Fruit fly (Drosophila melanogaster) whole organism, prepupa: ENCODE data around the gene Tssk.

Experiments
- CG10631 ChIP-seq: fragments of 200-800 bp; sonication (Bioruptor generic); optimal IDR thresholded peaks from 2 replicates; lab custom pipeline; 2016; ENCODE audit warnings: missing biosample characterization, missing genetic modification characterization
- CG10669 ChIP-seq: fragments of 200-800 bp; sonication (Bioruptor generic); optimal IDR thresholded peaks from 3 replicates; lab custom pipeline; 2018; ENCODE audit warnings: missing biosample characterization, mild to moderate bottlenecking, missing genetic modification characterization, moderate library complexity
- CG11294 ChIP-seq: fragments of 200-800 bp; sonication (Bioruptor generic); IDR thresholded peaks from 2 replicates; pipeline ENCODE4 v1.3.6; 2022; ENCODE audit warnings: missing biosample characterization, missing genetic modification characterization
- CG11902 ChIP-seq: fragments of 200-800 bp; sonication (Bioruptor generic); optimal IDR thresholded peaks from 3 replicates; lab custom pipeline; 2016; ENCODE audit warnings: missing biosample characterization, missing genetic modification characterization
- CG1621 ChIP-seq: fragments of 200-800 bp; sonication (Bioruptor generic); optimal IDR thresholded peaks from 3 replicates; lab custom pipeline; 2018; ENCODE audit warnings: missing biosample characterization, mild to moderate bottlenecking, missing genetic modification characterization
- CG16779 ChIP-seq: fragments of 200-800 bp; sonication (Bioruptor generic); optimal IDR thresholded peaks from 3 replicates; lab custom pipeline; 2017; ENCODE audit warnings: missing biosample characterization, mild to moderate bottlenecking, missing genetic modification characterization
- CG31627 ChIP-seq: fragments of 200-800 bp; sonication (Bioruptor generic); optimal IDR thresholded peaks from 3 replicates; lab custom pipeline; 2016; ENCODE audit warnings: missing biosample characterization, missing genetic modification characterization
- CG3919 ChIP-seq: fragments of 200-800 bp; sonication (Bioruptor generic); optimal IDR thresholded peaks from 3 replicates; lab custom pipeline; 2016; ENCODE audit warnings: missing biosample characterization, missing genetic modification characterization
- CG4318 ChIP-seq: fragments of 200-800 bp; sonication (Bioruptor generic); optimal IDR thresholded peaks from 3 replicates; lab custom pipeline; 2017; ENCODE audit warnings: missing biosample characterization, mild to moderate bottlenecking, missing genetic modification characterization
- CG6276 ChIP-seq: fragments of 200-800 bp; sonication (Bioruptor generic); optimal IDR thresholded peaks from 2 replicates; lab custom pipeline; 2017; ENCODE audit warnings: missing biosample characterization, mild to moderate bottlenecking, missing genetic modification characterization
- CG6792 ChIP-seq: fragments of 200-800 bp; sonication (Bioruptor generic); optimal IDR thresholded peaks from 3 replicates; lab custom pipeline; 2016; ENCODE audit warnings: missing biosample characterization, missing genetic modification characterization
- CG6808 ChIP-seq: fragments of 200-800 bp; sonication (Bioruptor generic); optimal IDR thresholded peaks from 3 replicates; lab custom pipeline; 2017; ENCODE audit warnings: missing biosample characterization, missing genetic modification characterization, mild to moderate bottlenecking, moderate library complexity, missing genetic modification reagents
- CG7368 ChIP-seq: fragments of 200-800 bp; sonication (Bioruptor generic); optimal IDR thresholded peaks from 3 replicates; lab custom pipeline; 2016; ENCODE audit warnings: missing biosample characterization, missing genetic modification characterization
- CG8119 ChIP-seq: fragments of 200-800 bp; sonication (Bioruptor generic); IDR thresholded peaks from 3 replicates; pipeline ENCODE4 v1.3.6; 2022; ENCODE audit warnings: missing biosample characterization, missing genetic modification characterization
- CG8632 ChIP-seq: fragments of 200-800 bp; sonication (Bioruptor generic); optimal IDR thresholded peaks from 3 replicates; lab custom pipeline; 2016; ENCODE audit warnings: missing biosample characterization, missing genetic modification characterization
- CG9139 ChIP-seq: fragments of 200-800 bp; sonication (Bioruptor generic); optimal IDR thresholded peaks from 3 replicates; lab custom pipeline; 2017; ENCODE audit warnings: missing biosample characterization, mild to moderate bottlenecking, missing genetic modification characterization
- Eip75B ChIP-seq: fragments of 200-800 bp; sonication (Bioruptor generic); optimal IDR thresholded peaks from 3 replicates; lab custom pipeline; 2016; ENCODE audit warnings: missing biosample characterization, missing genetic modification characterization
- Ets21C ChIP-seq: fragments of 200-800 bp; sonication (Bioruptor generic); optimal IDR thresholded peaks from 3 replicates; lab custom pipeline; 2016; ENCODE audit warnings: missing biosample characterization, missing genetic modification characterization
- Ets96B ChIP-seq: fragments of 200-800 bp; optimal IDR thresholded peaks from 2 replicates; lab custom pipeline; 2019; ENCODE audit warnings: missing biosample characterization, mild to moderate bottlenecking, missing genetic modification characterization, moderate library complexity
- Hr38 ChIP-seq: sonication (Bioruptor generic); optimal IDR thresholded peaks from 2 replicates; lab custom pipeline; 2016; ENCODE audit warnings: missing biosample characterization, missing genetic modification characterization
- Hr39 ChIP-seq: fragments of 200-800 bp; sonication (Bioruptor generic); optimal IDR thresholded peaks from 2 replicates; lab custom pipeline; 2016; ENCODE audit warnings: missing biosample characterization, missing genetic modification characterization
- Hr4 ChIP-seq: fragments of 200-800 bp; sonication (Bioruptor generic); optimal IDR thresholded peaks from 3 replicates; lab custom pipeline; 2016; ENCODE audit warnings: missing biosample characterization, missing genetic modification characterization
- Lpt ChIP-seq: fragments of 200-800 bp; sonication (Bioruptor generic); optimal IDR thresholded peaks from 3 replicates; lab custom pipeline; 2016; ENCODE audit warnings: missing biosample characterization, missing genetic modification characterization
- Met ChIP-seq: fragments of 200-800 bp; sonication (Bioruptor generic); optimal IDR thresholded peaks from 3 replicates; lab custom pipeline; 2016; ENCODE audit warnings: missing biosample characterization, missing genetic modification characterization
- Smox ChIP-seq: fragments of 200-800 bp; sonication (Bioruptor generic); optimal IDR thresholded peaks from 3 replicates; lab custom pipeline; 2016; ENCODE audit warnings: missing biosample characterization, missing genetic modification characterization
- Sox14 ChIP-seq: fragments of 200-800 bp; sonication (Bioruptor generic); optimal IDR thresholded peaks from 3 replicates; lab custom pipeline; 2016; ENCODE audit warnings: missing biosample characterization, missing genetic modification characterization
- Sox15 ChIP-seq: fragments of 200-800 bp; sonication (Bioruptor generic); optimal IDR thresholded peaks from 3 replicates; lab custom pipeline; 2016; ENCODE audit warnings: missing biosample characterization, missing genetic modification characterization
- achi ChIP-seq: fragments of 200-800 bp; sonication (Bioruptor generic); optimal IDR thresholded peaks from 3 replicates; lab custom pipeline; 2016; ENCODE audit warnings: missing biosample characterization, missing genetic modification characterization
- acj6 ChIP-seq: fragments of 200-800 bp; sonication (Bioruptor generic); optimal IDR thresholded peaks from 3 replicates; lab custom pipeline; 2016; ENCODE audit warnings: missing biosample characterization, missing genetic modification characterization
- dac ChIP-seq: fragments of 200-800 bp; sonication (Bioruptor generic); optimal IDR thresholded peaks from 2 replicates; lab custom pipeline; 2017; ENCODE audit warnings: missing biosample characterization, mild to moderate bottlenecking, missing genetic modification characterization
- esn ChIP-seq: fragments of 200-800 bp; sonication (Bioruptor generic); optimal IDR thresholded peaks from 2 replicates; lab custom pipeline; 2016; ENCODE audit warnings: missing biosample characterization, mild to moderate bottlenecking, missing genetic modification characterization, moderate library complexity
- fd59A ChIP-seq: fragments of 200-800 bp; sonication (Bioruptor generic); optimal IDR thresholded peaks from 2 replicates; lab custom pipeline; 2017; ENCODE audit warnings: missing biosample characterization, mild to moderate bottlenecking, missing genetic modification characterization, missing genetic modification reagents
- fd85E ChIP-seq: fragments of 200-800 bp; sonication (Bioruptor generic); optimal IDR thresholded peaks from 3 replicates; lab custom pipeline; 2016; ENCODE audit warnings: missing biosample characterization, missing genetic modification characterization
- fkh ChIP-seq: fragments of 200-800 bp; sonication (Bioruptor generic); optimal IDR thresholded peaks from 3 replicates; lab custom pipeline; 2017; ENCODE audit warnings: missing biosample characterization, mild to moderate bottlenecking, missing genetic modification characterization, moderate library complexity
- salr ChIP-seq, 2 experiments: fragments of 200-800 bp; sonication (Bioruptor generic); optimal IDR thresholded peaks; 3 replicates each; lab custom pipeline; 2016 to 2018; ENCODE audit warnings: missing biosample characterization in 2 of 2, missing genetic modification characterization in 2 of 2, mild to moderate bottlenecking in 1 of 2

The Tssk gene

dm6 chr3R:18598391-18598790 lies at the start of gene Tssk:
Gene Tssk, plus strand, starts transcription at chr3R:18598691.
- no peak for TF ChIP-seq CG9139 (GFP tag; lab: Kevin White, UChicago)
- no peak for TF ChIP-seq fkh
- TF ChIP-seq CG8119, result no peak
- TF ChIP-seq Hr4 (GFP tag; lab: Kevin White, UChicago), result no peak
- TF ChIP-seq CG4318 (GFP tag; lab: Kevin White, UChicago), result no peak
- TF ChIP-seq Sox14 (GFP tag; lab: Kevin White, UChicago), result no peak
- no peak for TF ChIP-seq CG6808 (GFP tag; lab: Kevin White, UChicago)
- no peak for TF ChIP-seq fd85E (GFP tag; lab: Kevin White, UChicago)
- no peak for TF ChIP-seq Ets96B (tag; lab: Kevin White, UChicago)
- TF ChIP-seq Sox15 (GFP tag; lab: Kevin White, UChicago), result no peak
- TF ChIP-seq CG11294 (GFP tag; lab: Robert Waterston, UW), result no peak
- TF ChIP-seq CG7368 (GFP tag; lab: Kevin White, UChicago), result no peak

dm6 chr3R:18548787-18549186 lies 49.7 kb upstream of the Tssk start:
- TF ChIP-seq fkh (no peak), dac (no peak), CG6792 (GFP tag; lab: Kevin White, UChicago) (no peak), Hr38 (GFP tag; lab: Kevin White, UChicago) (no peak), CG6276 (GFP tag; lab: Kevin White, UChicago) (no peak), Met (no peak), Hr39 (GFP tag; lab: Kevin White, UChicago) (no peak), CG1621 (tag; lab: Kevin White, UChicago) (no peak), Ets96B (tag; lab: Kevin White, UChicago) (no peak), CG16779 (tag; lab: Kevin White, UChicago) (no peak), CG10631 (GFP tag; lab: Kevin White, UChicago) (no peak), Sox14 (GFP tag; lab: Kevin White, UChicago) (no peak), CG8632 (GFP tag; lab: Kevin White, UChicago) (no peak), CG7368 (GFP tag; lab: Kevin White, UChicago) (no peak)
- TF ChIP-seq, all 60 proteins: peak for 0

dm6 chr3R:18559569-18559968 lies 38.9 kb upstream of the Tssk start, which contains the start of gene CG7691:
Gene CG7691, plus strand, starts transcription at chr3R:18559869.
- no peak for TF ChIP-seq CG8119
- TF ChIP-seq CG6276 (GFP tag; lab: Kevin White, UChicago), result no peak
- TF ChIP-seq acj6 (GFP tag; lab: Kevin White, UChicago), result no peak
- no peak for TF ChIP-seq achi (GFP tag; lab: Kevin White, UChicago)
- TF ChIP-seq CG31627 (GFP tag; lab: Kevin White, UChicago), result no peak
- no peak for TF ChIP-seq esn (GFP tag; lab: Kevin White, UChicago)
- no peak for TF ChIP-seq CG16779 (tag; lab: Kevin White, UChicago)
- TF ChIP-seq salr (GFP tag; optimal IDR thresholded peaks at IDR 0.05; lab: Kevin White, UChicago), result no peak
- no peak for TF ChIP-seq CG10669
- no peak for TF ChIP-seq Smox
- no peak for TF ChIP-seq fd59A (GFP tag; lab: Kevin White, UChicago)
- TF ChIP-seq Ets21C (GFP tag; lab: Kevin White, UChicago), result no peak
- no peak for TF ChIP-seq Lpt (GFP tag; lab: Kevin White, UChicago)
- no peak for TF ChIP-seq CG11902 (GFP tag; lab: Kevin White, UChicago)
- no peak for TF ChIP-seq CG3919 (GFP tag; lab: Kevin White, UChicago)
- TF ChIP-seq Sox14 (GFP tag; lab: Kevin White, UChicago), result no peak

dm6 chr3R:18565073-18565472 lies 33.4 kb upstream of the Tssk start, which contains the start of the genes CG43210 and hemo:
Gene CG43210, minus strand, starts transcription at chr3R:18565173.
Gene hemo, minus strand, starts transcription at chr3R:18565173.
- TF ChIP-seq Eip75B, result no peak
- TF ChIP-seq CG10631 (GFP tag; lab: Kevin White, UChicago), result peak; percentile 13
